Worm (Caenorhabditis elegans): ENCODE measurements around the gene B0563.5.

- TF ChIP-seq zip-11 (GFP tag; IDR thresholded peaks at IDR 0.05) (no peak), nhr-77 (tag; optimal IDR thresholded peaks at IDR 0.05) (no peak), lsy-2 (tag; optimal IDR thresholded peaks at IDR 0.05) (no peak), nhr-42 (GFP tag; IDR thresholded peaks at IDR 0.05) (no peak), hif-1 (tag; optimal IDR thresholded peaks at IDR 0.05) (no peak), lir-3 (tag; optimal IDR thresholded peaks at IDR 0.05) (no peak), nhr-237 (tag; optimal IDR thresholded peaks at IDR 0.05) (no peak)
Observed at ce11 chrX:9182140-9182539, 36.2 kb downstream of the B0563.5 start, which contains the start of gene Y81B9A.3.

All from whole organism, L4 larva.